Fruit fly (Drosophila melanogaster) whole organism, prepupa: ENCODE measurements around the gene CG4238.
A peak's percentile ranks its signal among the peaks of the same experiment; 100 is the strongest.

Source experiments
- Blimp-1 ChIP-seq: fragments of 200-800 bp; sonication (Bioruptor generic); optimal IDR thresholded peaks from 3 replicates; lab custom pipeline; 2017; ENCODE audit warnings: missing biosample characterization, missing genetic modification characterization, mild to moderate bottlenecking, moderate library complexity, missing genetic modification reagents
- CG10631 ChIP-seq: fragments of 200-800 bp; sonication (Bioruptor generic); optimal IDR thresholded peaks from 2 replicates; lab custom pipeline; 2016; ENCODE audit warnings: missing biosample characterization, missing genetic modification characterization
- CG11902 ChIP-seq: fragments of 200-800 bp; sonication (Bioruptor generic); optimal IDR thresholded peaks from 3 replicates; lab custom pipeline; 2016; ENCODE audit warnings: missing biosample characterization, missing genetic modification characterization
- CG31627 ChIP-seq: fragments of 200-800 bp; sonication (Bioruptor generic); optimal IDR thresholded peaks from 3 replicates; lab custom pipeline; 2016; ENCODE audit warnings: missing biosample characterization, missing genetic modification characterization
- CG6163 ChIP-seq: fragments of 200-800 bp; sonication (Bioruptor generic); IDR thresholded peaks from 3 replicates; pipeline ENCODE4 v1.3.6; 2022; ENCODE audit warnings: missing biosample characterization, missing genetic modification characterization
- CG6808 ChIP-seq: fragments of 200-800 bp; sonication (Bioruptor generic); optimal IDR thresholded peaks from 3 replicates; lab custom pipeline; 2017; ENCODE audit warnings: missing biosample characterization, missing genetic modification characterization, mild to moderate bottlenecking, moderate library complexity, missing genetic modification reagents
- CG8319 ChIP-seq: fragments of 200-800 bp; sonication (Bioruptor generic); optimal IDR thresholded peaks from 3 replicates; lab custom pipeline; 2016; ENCODE audit warnings: missing biosample characterization, missing genetic modification characterization
- Ets96B ChIP-seq: fragments of 200-800 bp; optimal IDR thresholded peaks from 2 replicates; lab custom pipeline; 2019; ENCODE audit warnings: missing biosample characterization, mild to moderate bottlenecking, missing genetic modification characterization, moderate library complexity
- Lpt ChIP-seq: fragments of 200-800 bp; sonication (Bioruptor generic); optimal IDR thresholded peaks from 3 replicates; lab custom pipeline; 2016; ENCODE audit warnings: missing biosample characterization, missing genetic modification characterization
- OdsH ChIP-seq: fragments of 200-800 bp; sonication (Bioruptor generic); optimal IDR thresholded peaks from 3 replicates; lab custom pipeline; 2016; ENCODE audit warnings: missing biosample characterization, missing genetic modification characterization
- cyc ChIP-seq: fragments of 200-800 bp; sonication (Bioruptor generic); optimal IDR thresholded peaks from 3 replicates; lab custom pipeline; 2016; ENCODE audit warnings: missing biosample characterization, missing genetic modification characterization
- pdm3 ChIP-seq: fragments of 200-800 bp; sonication (Bioruptor generic); optimal IDR thresholded peaks from 3 replicates; lab custom pipeline; 2016; ENCODE audit warnings: missing biosample characterization, missing genetic modification characterization
- vri ChIP-seq: fragments of 200-800 bp; sonication (Bioruptor generic); optimal IDR thresholded peaks from 3 replicates; lab custom pipeline; 2016; ENCODE audit warnings: missing biosample characterization, mild to moderate bottlenecking, missing genetic modification characterization

- peak; percentile 48 for TF ChIP-seq Blimp-1 (GFP tag; lab: Kevin White, UChicago)
- no peak for TF ChIP-seq Ets96B (tag; lab: Kevin White, UChicago)
- TF ChIP-seq CG6163, result peak; percentile 26; the same call in 1 of the 3 replicates
- TF ChIP-seq CG11902 (GFP tag; lab: Kevin White, UChicago), result no peak
- no peak for TF ChIP-seq CG31627 (GFP tag; lab: Kevin White, UChicago)
- no peak for TF ChIP-seq pdm3 (GFP tag; lab: Kevin White, UChicago)
- TF ChIP-seq CG8319 (GFP tag; lab: Kevin White, UChicago), result no peak
- TF ChIP-seq OdsH (GFP tag; lab: Kevin White, UChicago), result no peak
- TF ChIP-seq vri (GFP tag; lab: Kevin White, UChicago), result no peak
- TF ChIP-seq Lpt (GFP tag; lab: Kevin White, UChicago), result no peak
- no peak for TF ChIP-seq CG10631 (GFP tag; lab: Kevin White, UChicago)
- no peak for TF ChIP-seq CG6808 (GFP tag; lab: Kevin White, UChicago)
- TF ChIP-seq cyc (GFP tag; lab: Kevin White, UChicago), result no peak
Observed at dm6 chr2L:1972450-1973119, 37.1 kb upstream of the CG4238 start.
